Worm (Caenorhabditis elegans): ENCODE results near the gene F55F10.1.
A peak's percentile ranks its signal among the peaks of the same experiment; 100 is the strongest.

The F55F10.1 gene

DNA sequence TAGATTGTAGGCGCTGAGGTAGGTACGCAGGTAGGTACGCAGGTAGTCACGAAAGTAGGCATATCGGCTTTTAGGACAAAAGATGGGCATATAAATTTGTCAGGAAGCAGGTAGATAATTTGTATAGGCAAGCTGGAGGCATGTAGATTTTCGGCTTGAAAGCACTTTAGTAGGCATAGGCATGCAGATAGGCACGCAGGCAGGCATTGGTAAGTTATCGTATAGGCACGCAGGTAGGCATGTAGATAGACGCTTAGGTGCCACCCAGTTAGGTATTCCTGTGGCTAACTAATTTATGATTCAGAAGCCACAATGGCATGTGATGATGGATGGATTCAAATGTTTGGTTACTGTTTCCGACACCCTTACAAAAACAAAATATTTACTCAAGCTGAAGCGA is 62.4 kb downstream of the F55F10.1 start:
- TF ChIP-seq ceh-28 (tag; optimal IDR thresholded peaks at IDR 0.05) (no peak), unc-62 (GFP tag; optimal IDR thresholded peaks at IDR 0.05 in 1 of 2) (peak in 1 of 2 experiments; percentile 95), unc-62 (tag; optimal IDR thresholded peaks at IDR 0.05) (no peak), nhr-111 (GFP tag; optimal IDR thresholded peaks at IDR 0.05) (no peak)

ce11 chrIV:4423885-4424284 is 63.2 kb downstream of the F55F10.1 start:
- TF ChIP-seq ztf-7 (tag; optimal IDR thresholded peaks at IDR 0.05) (no peak), nhr-41 (GFP tag; IDR thresholded peaks at IDR 0.05) (no peak), unc-62 (GFP tag; optimal IDR thresholded peaks at IDR 0.05 in 1 of 2) (peak in 1 of 2 experiments; percentile 55), unc-62 (tag; optimal IDR thresholded peaks at IDR 0.05) (no peak)

ce11 chrIV:4429901-4430300 is 69.3 kb downstream of the F55F10.1 start, which contains the start of the genes str-185 and R08C7.5:
TSS of gene str-185 (minus strand) at chrIV:4430001.
TSS of gene R08C7.5 (plus strand) at chrIV:4430229.
- TF ChIP-seq madf-5 (GFP tag; IDR thresholded peaks at IDR 0.05) (no peak), nhr-77 (tag; optimal IDR thresholded peaks at IDR 0.05) (no peak), lsy-2 (tag; optimal IDR thresholded peaks at IDR 0.05) (no peak), daf-12 (tag; optimal IDR thresholded peaks at IDR 0.05) (no peak), ztf-11 (tag; optimal IDR thresholded peaks at IDR 0.05) (no peak), lin-39 (tag; optimal IDR thresholded peaks at IDR 0.05) (no peak), nhr-48 (tag; optimal IDR thresholded peaks at IDR 0.05) (no peak), saeg-2 (GFP tag; IDR thresholded peaks at IDR 0.05) (no peak), dmd-9 (GFP tag; IDR thresholded peaks at IDR 0.05) (no peak), arid-1 (GFP tag; conservative IDR thresholded peaks at IDR 0.05) (no peak), mdl-1 (tag; optimal IDR thresholded peaks at IDR 0.05) (no peak), ceh-62 (tag; optimal IDR thresholded peaks at IDR 0.05) (no peak)

DNA sequence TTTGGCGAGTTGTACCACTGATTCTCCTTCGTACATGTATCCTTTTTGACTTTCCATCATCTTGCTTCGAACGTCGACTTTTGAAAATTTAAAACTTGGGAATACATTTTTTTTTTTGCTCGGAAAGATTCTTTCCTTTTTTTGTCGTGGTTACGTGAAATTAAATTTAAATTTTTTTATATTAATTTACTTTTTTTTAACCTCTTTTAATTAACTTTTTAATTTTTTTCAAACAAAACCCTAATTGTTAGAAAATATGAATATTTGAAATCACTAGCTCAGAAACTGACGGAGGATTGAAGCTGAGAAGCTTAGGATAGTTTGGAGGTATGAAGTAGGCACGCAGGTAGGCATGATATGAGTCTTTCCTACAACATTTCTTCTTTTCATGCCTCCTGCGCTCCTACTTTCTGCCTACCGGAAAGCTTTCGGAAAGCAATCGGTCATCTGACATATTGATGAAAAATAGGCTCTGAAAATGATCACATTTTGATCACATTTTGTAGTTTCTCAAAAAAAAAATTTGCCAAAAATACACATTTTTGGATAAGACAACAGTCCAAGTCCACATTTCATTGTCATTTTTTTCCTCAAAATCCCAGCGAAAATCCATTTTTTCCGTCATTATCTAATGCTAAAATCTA is 73.9 kb downstream of the F55F10.1 start, which contains the start of the genes R08C7.8 and R08C7.4:
TSS of gene R08C7.8 (minus strand) at position 101 of the 644 bp plus-strand sequence.
TSS of gene R08C7.4 (plus strand) at position 594 of the 644 bp plus-strand sequence.
- TF ChIP-seq daf-16 (GFP tag; optimal IDR thresholded peaks at IDR 0.05) (no peak), daf-16 (tag; optimal IDR thresholded peaks at IDR 0.05) (no peak), madf-5 (GFP tag; IDR thresholded peaks at IDR 0.05) (no peak), F44E2.7 (GFP tag; IDR thresholded peaks at IDR 0.05) (no peak), mep-1 (tag; optimal IDR thresholded peaks at IDR 0.05) (no peak), ces-1 (GFP tag; optimal IDR thresholded peaks at IDR 0.05) (no peak), lin-39 (tag; optimal IDR thresholded peaks at IDR 0.05) (no peak), attf-4 (tag; optimal IDR thresholded peaks at IDR 0.05) (no peak), unc-130 (GFP tag; optimal IDR thresholded peaks at IDR 0.05) (no peak), mes-2 (tag; optimal IDR thresholded peaks at IDR 0.05; ENCODE audit: poor library complexity, severe bottlenecking) (no peak), lir-3 (tag; optimal IDR thresholded peaks at IDR 0.05) (no peak), ama-1 (optimal IDR thresholded peaks at IDR 0.05) (no peak), rbr-2 (tag; optimal IDR thresholded peaks at IDR 0.05) (no peak), saeg-2 (GFP tag; IDR thresholded peaks at IDR 0.05) (no peak), cey-2 (tag; optimal IDR thresholded peaks at IDR 0.05; ENCODE audit: borderline replicate concordance, insufficient read depth) (no peak), lin-29 (GFP tag; IDR thresholded peaks at IDR 0.05) (no peak), T20F7.1 (GFP tag; optimal IDR thresholded peaks at IDR 0.05) (no peak), ceh-82 (tag; optimal IDR thresholded peaks at IDR 0.05) (no peak), F26F4.8 (GFP tag; conservative IDR thresholded peaks at IDR 0.05) (no peak), set-16 (GFP tag; IDR thresholded peaks at IDR 0.05) (no peak), nhr-42 (GFP tag; IDR thresholded peaks at IDR 0.05) (no peak)

Data from whole organism, L4 larva.